Fruit fly (Drosophila melanogaster) S2 (cell line): ENCODE results near the gene CG1983.

ENCODE experiments used
- CG8478 ChIP-seq: fragments of >200 bp; optimal IDR thresholded peaks from 2 replicates; lab custom pipeline; 2018
- CTCF ChIP-seq, 2 experiments: fragments of >200 bp; optimal IDR thresholded peaks; 2 replicates each; lab custom pipeline; 2018

- TF ChIP-seq CTCF (optimal IDR thresholded peaks at IDR 0.05; lab: Kevin White, UChicago) (no peak), CG8478 (lab: Kevin White, UChicago) (no peak)
These were observed 6.5 kb downstream of the CG1983 start, which contains the start of gene Rsod for dm6 chr3R:30170671-30171667.
